Fruit fly (Drosophila melanogaster): ENCODE measurements around the gene CG14971.

DNA sequence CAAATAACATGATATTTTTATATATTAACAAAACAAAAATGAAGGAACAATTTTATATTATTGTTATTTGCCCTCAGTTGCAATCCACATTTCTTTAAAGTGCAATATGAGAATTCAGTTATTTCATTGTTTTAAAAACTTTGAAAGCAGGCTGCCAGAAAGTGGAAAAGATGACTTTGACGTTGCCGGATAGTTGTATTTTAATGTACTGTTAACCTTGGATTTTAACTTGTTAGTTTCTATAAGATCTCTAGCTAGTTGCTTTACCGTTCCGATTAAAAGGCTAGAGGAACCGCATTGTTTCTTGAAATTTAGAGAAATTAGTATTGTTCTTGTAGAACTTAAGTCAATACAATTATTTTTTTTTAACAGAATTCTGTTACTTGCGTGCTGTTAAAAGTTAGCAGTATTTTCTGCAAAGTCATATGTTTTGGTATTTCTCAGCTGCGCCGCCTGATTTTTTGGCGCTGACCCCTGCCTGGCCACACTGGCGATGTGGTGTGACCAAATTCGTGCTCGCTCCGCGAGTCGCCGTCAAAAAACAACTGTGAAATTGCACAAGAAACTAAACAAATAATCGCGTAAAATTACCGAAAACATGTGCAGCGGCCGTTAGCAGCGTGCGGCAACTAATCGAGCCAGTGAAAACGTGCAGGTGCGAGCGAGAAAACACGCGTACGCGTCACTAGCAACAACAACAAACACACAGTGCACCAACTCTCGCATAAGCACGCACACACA lies 44.3 kb upstream of the CG14971 start, which contains the start of gene Eip63E:
- TF ChIP-seq CG32264 (GFP tag; optimal IDR thresholded peaks at IDR 0.05), result no peak
- no peak for TF ChIP-seq br (GFP tag; optimal IDR thresholded peaks at IDR 0.05)
- TF ChIP-seq psq (GFP tag; optimal IDR thresholded peaks at IDR 0.05), result no peak
- no peak for TF ChIP-seq usp (GFP tag; optimal IDR thresholded peaks at IDR 0.05)
- no peak for TF ChIP-seq CrebA (GFP tag; optimal IDR thresholded peaks at IDR 0.05; ENCODE audit: borderline replicate concordance)
- no peak for TF ChIP-seq tai (GFP tag; optimal IDR thresholded peaks at IDR 0.05)
- no peak for TF ChIP-seq Abd-B (GFP tag; optimal IDR thresholded peaks at IDR 0.05)

Data from whole organism, wandering third instar larva.